Fruit fly (Drosophila melanogaster) whole organism, embryonic: ENCODE results near the gene pico.

Source experiments
- ATbp ChIP-seq: fragments of 200-800 bp; sonication (Bioruptor generic); optimal IDR thresholded peaks from 2 replicates; lab custom pipeline; 2017; ENCODE audit warnings: missing biosample characterization, mild to moderate bottlenecking, missing genetic modification characterization, missing genetic modification reagents
- Atf3 ChIP-seq: fragments of 200-800 bp; sonication (Bioruptor generic); optimal IDR thresholded peaks from 3 replicates; lab custom pipeline; 2016; ENCODE audit warnings: missing biosample characterization, missing genetic modification characterization
- C15 ChIP-seq: fragments of 200-800 bp; sonication (Bioruptor generic); IDR thresholded peaks from 3 replicates; pipeline ENCODE4 v1.3.6; 2022; ENCODE audit warnings: missing biosample characterization, missing genetic modification characterization
- CG10267 ChIP-seq: fragments of 200-800 bp; sonication (Bioruptor generic); optimal IDR thresholded peaks from 2 replicates; lab custom pipeline; 2018; ENCODE audit warnings: missing biosample characterization, mild to moderate bottlenecking, missing genetic modification characterization, moderate library complexity
- CG10979 ChIP-seq: fragments of 200-800 bp; sonication (Bioruptor generic); optimal IDR thresholded peaks from 2 replicates; lab custom pipeline; 2018; ENCODE audit warnings: missing biosample characterization, mild to moderate bottlenecking, missing genetic modification characterization, moderate library complexity
- CG11504 ChIP-seq: fragments of 200-800 bp; sonication (Bioruptor generic); optimal IDR thresholded peaks from 3 replicates; lab custom pipeline; 2019; ENCODE audit warnings: missing biosample characterization, mild to moderate bottlenecking, missing genetic modification characterization, moderate library complexity
- CG12104 ChIP-seq: fragments of 200-800 bp; sonication (Bioruptor generic); optimal IDR thresholded peaks from 3 replicates; lab custom pipeline; 2016; ENCODE audit warnings: missing biosample characterization, missing genetic modification characterization
- CG12391 ChIP-seq: fragments of 200-800 bp; sonication (Bioruptor generic); optimal IDR thresholded peaks from 3 replicates; lab custom pipeline; 2018; ENCODE audit warnings: missing biosample characterization, mild to moderate bottlenecking, missing genetic modification characterization, moderate library complexity
- CG12769 ChIP-seq: fragments of 200-800 bp; sonication (Bioruptor generic); optimal IDR thresholded peaks from 2 replicates; lab custom pipeline; 2019; ENCODE audit warnings: missing biosample characterization, mild to moderate bottlenecking, missing genetic modification characterization, moderate library complexity
- CG13424 ChIP-seq: fragments of 200-800 bp; sonication (Bioruptor generic); optimal IDR thresholded peaks from 2 replicates; lab custom pipeline; 2019; ENCODE audit warnings: missing biosample characterization, mild to moderate bottlenecking, missing genetic modification characterization, moderate library complexity
- CG14014 ChIP-seq: fragments of 200-800 bp; sonication (Bioruptor generic); IDR thresholded peaks from 2 replicates; pipeline ENCODE4 v1.3.6; 2022; ENCODE audit warnings: missing biosample characterization, missing genetic modification characterization
- CG17359 ChIP-seq: fragments of 200-800 bp; sonication (Bioruptor generic); optimal IDR thresholded peaks from 3 replicates; lab custom pipeline; 2018; ENCODE audit warnings: missing biosample characterization, mild to moderate bottlenecking, missing genetic modification characterization, moderate library complexity
- CG17829 ChIP-seq: fragments of 200-800 bp; optimal IDR thresholded peaks from 2 replicates; lab custom pipeline; 2019; ENCODE audit warnings: missing biosample characterization, mild to moderate bottlenecking, missing genetic modification characterization, moderate library complexity
- CG2120 ChIP-seq: fragments of 200-800 bp; sonication (Bioruptor generic); optimal IDR thresholded peaks from 3 replicates; lab custom pipeline; 2016; ENCODE audit warnings: missing biosample characterization, missing genetic modification characterization
- CG2712 ChIP-seq: fragments of 200-800 bp; optimal IDR thresholded peaks from 3 replicates; lab custom pipeline; 2019; ENCODE audit warnings: missing biosample characterization, mild to moderate bottlenecking, missing genetic modification characterization, moderate library complexity
- CG31441 ChIP-seq: fragments of 200-800 bp; sonication (Bioruptor generic); IDR thresholded peaks from 2 replicates; pipeline ENCODE4 v1.3.6; 2022; ENCODE audit warnings: missing biosample characterization, missing genetic modification characterization
- CG3407 ChIP-seq: fragments of 200-800 bp; sonication (Bioruptor generic); optimal IDR thresholded peaks from 2 replicates; lab custom pipeline; 2018; ENCODE audit warnings: missing biosample characterization, mild to moderate bottlenecking, missing genetic modification characterization
- CG4424 ChIP-seq: fragments of 200-800 bp; sonication (Bioruptor generic); optimal IDR thresholded peaks from 3 replicates; lab custom pipeline; 2016; ENCODE audit warnings: missing biosample characterization, missing genetic modification characterization
- CG4820 ChIP-seq: fragments of 200-800 bp; sonication (Bioruptor generic); optimal IDR thresholded peaks from 3 replicates; lab custom pipeline; 2016; ENCODE audit warnings: missing biosample characterization, missing genetic modification characterization
- CG7556 ChIP-seq: fragments of 200-800 bp; sonication (Bioruptor generic); optimal IDR thresholded peaks from 2 replicates; lab custom pipeline; 2017; ENCODE audit warnings: missing biosample characterization, mild to moderate bottlenecking, missing genetic modification characterization
- CG8388 ChIP-seq: fragments of 200-800 bp; sonication (Bioruptor generic); optimal IDR thresholded peaks from 2 replicates; lab custom pipeline; 2019; ENCODE audit warnings: missing biosample characterization, mild to moderate bottlenecking, missing genetic modification characterization, moderate library complexity
- D ChIP-seq, 2 experiments: fragments of 200-800 bp in 1 of 2; fragments of >200 bp in 1 of 2; sonication (Bioruptor generic) in 1 of 2; optimal IDR thresholded peaks; 2 replicates in 1 of 2; 3 replicates in 1 of 2; lab custom pipeline; 2017; ENCODE audit warnings: mild to moderate bottlenecking in 1 of 2, missing biosample characterization in 1 of 2, missing genetic modification characterization in 1 of 2, missing genetic modification reagents in 1 of 2
- Doc3 ChIP-seq: fragments of 200-800 bp; sonication (Bioruptor generic); IDR thresholded peaks from 3 replicates; pipeline ENCODE4 v1.3.6; 2022; ENCODE audit warnings: missing biosample characterization, missing genetic modification characterization; ENCODE audit not compliant: partially characterized antibody
- Hr51 ChIP-seq, 2 experiments: fragments of 200-800 bp; sonication (Bioruptor generic); optimal IDR thresholded peaks; 2 replicates in 1 of 2; 3 replicates in 1 of 2; lab custom pipeline; 2016 to 2018; ENCODE audit warnings: missing biosample characterization in 2 of 2, missing genetic modification characterization in 2 of 2, mild to moderate bottlenecking in 1 of 2, moderate library complexity in 1 of 2
- Ravus ChIP-seq: fragments of 200-800 bp; sonication (Bioruptor generic); IDR thresholded peaks from 2 replicates; pipeline ENCODE4 v1.3.6; 2022; ENCODE audit warnings: missing biosample characterization, missing genetic modification characterization
- Sox100B ChIP-seq: fragments of 200-800 bp; sonication (Bioruptor generic); optimal IDR thresholded peaks from 3 replicates; lab custom pipeline; 2018; ENCODE audit warnings: missing biosample characterization, mild to moderate bottlenecking, missing genetic modification characterization
- Sox102F ChIP-seq: fragments of 200-800 bp; sonication (Bioruptor generic); optimal IDR thresholded peaks from 2 replicates; lab custom pipeline; 2018; ENCODE audit warnings: missing biosample characterization, mild to moderate bottlenecking, missing genetic modification characterization, moderate library complexity
- Ssrp ChIP-seq: fragments of 200-800 bp; sonication (Bioruptor generic); optimal IDR thresholded peaks from 2 replicates; lab custom pipeline; 2018; ENCODE audit warnings: missing biosample characterization, mild to moderate bottlenecking, missing genetic modification characterization, moderate library complexity
- Xbp1 ChIP-seq: fragments of 200-800 bp; sonication (Bioruptor generic); optimal IDR thresholded peaks from 3 replicates; lab custom pipeline; 2016; ENCODE audit warnings: missing biosample characterization, mild to moderate bottlenecking, missing genetic modification characterization
- ap ChIP-seq: fragments of 200-800 bp; sonication (Bioruptor generic); IDR thresholded peaks from 2 replicates; pipeline ENCODE4 v1.3.6; 2022; ENCODE audit warnings: missing biosample characterization, missing genetic modification characterization
- bcd ChIP-seq: fragments of 200-800 bp; sonication (Bioruptor generic); optimal IDR thresholded peaks from 2 replicates; lab custom pipeline; 2017; ENCODE audit warnings: missing biosample characterization, mild to moderate bottlenecking, missing genetic modification characterization
- bsh ChIP-seq, 2 experiments: fragments of 200-800 bp; sonication (Bioruptor generic); optimal IDR thresholded peaks; 2 replicates each; lab custom pipeline; 2017 to 2018; ENCODE audit warnings: mild to moderate bottlenecking in 2 of 2, missing biosample characterization in 2 of 2, missing genetic modification characterization in 2 of 2, moderate library complexity in 1 of 2
- btn ChIP-seq: fragments of 200-800 bp; sonication (Bioruptor generic); optimal IDR thresholded peaks from 2 replicates; lab custom pipeline; 2016; ENCODE audit warnings: missing biosample characterization, missing genetic modification characterization
- ci ChIP-seq: fragments of 200-800 bp; sonication (Bioruptor generic); IDR thresholded peaks from 3 replicates; pipeline ENCODE4 v1.3.6; 2022; ENCODE audit warnings: missing biosample characterization, missing genetic modification characterization
- dmrt99B ChIP-seq: fragments of 200-800 bp; sonication (Bioruptor generic); optimal IDR thresholded peaks from 2 replicates; lab custom pipeline; 2018; ENCODE audit warnings: missing biosample characterization, mild to moderate bottlenecking, missing genetic modification characterization, moderate library complexity
- dpn ChIP-seq, 2 experiments: fragments of 200-800 bp; sonication (Bioruptor generic); optimal IDR thresholded peaks; 3 replicates each; lab custom pipeline; 2016; ENCODE audit warnings: missing biosample characterization in 2 of 2, missing genetic modification characterization in 2 of 2
- fd96Cb ChIP-seq: fragments of 200-800 bp; sonication (Bioruptor generic); optimal IDR thresholded peaks from 2 replicates; lab custom pipeline; 2018; ENCODE audit warnings: missing biosample characterization, mild to moderate bottlenecking, missing genetic modification characterization, moderate library complexity
- gem ChIP-seq: fragments of 200-800 bp; sonication (Bioruptor generic); optimal IDR thresholded peaks from 2 replicates; lab custom pipeline; 2019; ENCODE audit warnings: missing biosample characterization, mild to moderate bottlenecking, missing genetic modification characterization, moderate library complexity
- ind ChIP-seq: fragments of 200-800 bp; sonication (Bioruptor generic); optimal IDR thresholded peaks from 3 replicates; lab custom pipeline; 2016; ENCODE audit warnings: missing biosample characterization, missing genetic modification characterization
- kah ChIP-seq: fragments of 200-800 bp; sonication (Bioruptor generic); optimal IDR thresholded peaks from 2 replicates; lab custom pipeline; 2018; ENCODE audit warnings: missing biosample characterization, mild to moderate bottlenecking, missing genetic modification characterization
- lola ChIP-seq, 3 experiments: fragments of >200 bp in 2 of 3; fragments of 200-800 bp in 1 of 3; sonication (Bioruptor generic) in 1 of 3; optimal IDR thresholded peaks; 2 replicates each; lab custom pipeline; 2017 to 2019; ENCODE audit warnings: missing biosample characterization in 3 of 3, missing genetic modification characterization in 3 of 3, mild to moderate bottlenecking in 1 of 3, moderate library complexity in 1 of 3
- nau ChIP-seq: fragments of 200-800 bp; sonication (Bioruptor generic); optimal IDR thresholded peaks from 3 replicates; lab custom pipeline; 2017; ENCODE audit warnings: missing biosample characterization, mild to moderate bottlenecking, missing genetic modification characterization, missing genetic modification reagents
- nmo ChIP-seq: fragments of 200-800 bp; sonication (Bioruptor generic); optimal IDR thresholded peaks from 2 replicates; lab custom pipeline; 2018; ENCODE audit warnings: missing biosample characterization, mild to moderate bottlenecking, missing genetic modification characterization, moderate library complexity
- pnt ChIP-seq: fragments of 200-800 bp; sonication (Bioruptor generic); optimal IDR thresholded peaks from 3 replicates; lab custom pipeline; 2016; ENCODE audit warnings: missing biosample characterization, missing genetic modification characterization
- row ChIP-seq: fragments of 200-800 bp; sonication (Bioruptor generic); IDR thresholded peaks from 3 replicates; pipeline ENCODE4 v1.3.6; 2022; ENCODE audit warnings: missing biosample characterization, missing genetic modification characterization
- sc ChIP-seq, 3 experiments: fragments of >200 bp in 2 of 3; fragments of 200-800 bp in 1 of 3; sonication (Bioruptor generic) in 1 of 3; optimal IDR thresholded peaks; 2 replicates in 2 of 3; 3 replicates in 1 of 3; lab custom pipeline; 2017; ENCODE audit warnings: mild to moderate bottlenecking in 1 of 3, missing biosample characterization in 1 of 3, missing genetic modification characterization in 1 of 3, missing genetic modification reagents in 1 of 3
- zf30C ChIP-seq: fragments of 200-800 bp; sonication (Bioruptor generic); optimal IDR thresholded peaks from 3 replicates; lab custom pipeline; 2018; ENCODE audit warnings: missing biosample characterization, mild to moderate bottlenecking, missing genetic modification characterization

Gene pico

dm6 chrX:19884204-19884603 is 32.3 kb upstream of the pico start (continued):
- peak; percentile 13 for TF ChIP-seq ind (GFP tag; lab: Kevin White, UChicago)
- TF ChIP-seq bsh (GFP tag; optimal IDR thresholded peaks at IDR 0.05; lab: Kevin White, UChicago): peak in 1 of 2 experiments; percentile 33
- TF ChIP-seq Sox102F: peak; percentile 49
- peak; percentile 0 for TF ChIP-seq CG4820 (GFP tag; lab: Kevin White, UChicago)
- TF ChIP-seq CG12769: peak; percentile 5
- peak; percentile 14 for TF ChIP-seq Atf3 (GFP tag; lab: Kevin White, UChicago)
- TF ChIP-seq row: peak; percentile 31; the same call in 2 of the 3 replicates
- TF ChIP-seq lola (GFP tag; optimal IDR thresholded peaks at IDR 0.05; lab: Kevin White, UChicago): peak in 1 of 3 experiments; percentile 50
- no peak for TF ChIP-seq sc (optimal IDR thresholded peaks at IDR 0.05; lab: Kevin White, UChicago)
- TF ChIP-seq sc (GFP tag; optimal IDR thresholded peaks at IDR 0.05; lab: Kevin White, UChicago): no peak
- no peak for TF ChIP-seq nau (GFP tag; lab: Kevin White, UChicago)
- peak; percentile 9 for TF ChIP-seq zf30C (GFP tag; lab: Kevin White, UChicago)
- peak; percentile 37 for TF ChIP-seq ATbp
- 0 out of 3 replicates have a peak, but pooled peaks have one; percentile 17 for TF ChIP-seq ci (GFP tag; lab: Robert Waterston, UW)
- TF ChIP-seq Sox100B: peak; percentile 55
- peak; percentile 63 for TF ChIP-seq CG11504
- TF ChIP-seq dpn (GFP tag; optimal IDR thresholded peaks at IDR 0.05; lab: Kevin White, UChicago): peak in 1 of 2 experiments; percentile 8
- no peak for TF ChIP-seq D (optimal IDR thresholded peaks at IDR 0.05; lab: Kevin White, UChicago)
- TF ChIP-seq D (GFP tag; optimal IDR thresholded peaks at IDR 0.05; lab: Kevin White, UChicago): peak; percentile 28
- peak; percentile 16 for TF ChIP-seq CG3407 (GFP tag; lab: Kevin White, UChicago)
- peak; percentile 21 for TF ChIP-seq CG10267 (tag; lab: Kevin White, UChicago)
- TF ChIP-seq nmo (GFP tag; lab: Kevin White, UChicago): peak; percentile 34
- TF ChIP-seq pnt (GFP tag; lab: Kevin White, UChicago): peak; percentile 10
- TF ChIP-seq CG12391: peak; percentile 39
- no peak for TF ChIP-seq ap
- TF ChIP-seq CG12104: no peak
- peak; percentile 29 for TF ChIP-seq CG2712
- TF ChIP-seq CG4424: peak; percentile 37
- peak; percentile 31 for TF ChIP-seq CG8388
- no peak for TF ChIP-seq Ravus
- peak; percentile 13 for TF ChIP-seq Xbp1
- no peak for TF ChIP-seq kah (GFP tag; lab: Kevin White, UChicago)
- no peak for TF ChIP-seq CG14014 (GFP tag; lab: Robert Waterston, UW)
- no peak for TF ChIP-seq C15
- TF ChIP-seq CG17829: peak; percentile 18
- peak; percentile 1 for TF ChIP-seq CG17359 (tag; lab: Kevin White, UChicago)
- TF ChIP-seq Hr51 (GFP tag; optimal IDR thresholded peaks at IDR 0.05; lab: Kevin White, UChicago): peak in 1 of 2 experiments; percentile 22
- TF ChIP-seq CG10979 (tag; lab: Kevin White, UChicago): peak; percentile 52
- peak; percentile 24 for TF ChIP-seq CG13424 (tag; lab: Kevin White, UChicago)
- peak; percentile 37 for TF ChIP-seq fd96Cb (tag; lab: Kevin White, UChicago)
- TF ChIP-seq Doc3 (GFP tag; lab: Robert Waterston, UW): no peak
- TF ChIP-seq CG31441 (GFP tag; lab: Robert Waterston, UW): 0 out of 2 replicates have a peak, but pooled peaks have one; percentile 31
- peak; percentile 54 for TF ChIP-seq dmrt99B (tag; lab: Kevin White, UChicago)
- no peak for TF ChIP-seq btn (GFP tag; lab: Kevin White, UChicago)
- peak; percentile 34 for TF ChIP-seq Ssrp (tag; lab: Kevin White, UChicago)
- TF ChIP-seq CG2120 (GFP tag; lab: Kevin White, UChicago): peak; percentile 31
- TF ChIP-seq gem (tag; lab: Kevin White, UChicago): peak; percentile 62
- TF ChIP-seq CG7556 (GFP tag; lab: Kevin White, UChicago): peak; percentile 41
- peak; percentile 22 for TF ChIP-seq bcd (GFP tag; lab: Kevin White, UChicago)
